Fruit fly (Drosophila melanogaster) Kc167 (cell line): ENCODE measurements around the gene Ugt305A1.

Experiments
- Myc ChIP-seq: fragments of >200 bp; optimal IDR thresholded peaks from 2 replicates; lab custom pipeline; 2017; ENCODE audit warnings: missing external identifiers
- Sin3A ChIP-seq: fragments of >200 bp; optimal IDR thresholded peaks from 2 replicates; lab custom pipeline; 2018; ENCODE audit warnings: missing external identifiers
- insv ChIP-seq: fragments of >200 bp; optimal IDR thresholded peaks from 3 replicates; lab custom pipeline; 2018; ENCODE audit warnings: missing external identifiers
- psq ChIP-seq: fragments of >200 bp; optimal IDR thresholded peaks from 2 replicates; lab custom pipeline; 2017; ENCODE audit warnings: missing external identifiers

- TF ChIP-seq psq (lab: Kevin White, UChicago) (no peak), Myc (lab: Kevin White, UChicago) (no peak), insv (lab: Kevin White, UChicago) (no peak), Sin3A (lab: Kevin White, UChicago) (no peak)
Measured at dm6 chr3L:4014349-4014748, 45.2 kb upstream of the Ugt305A1 start.
